Worm (Caenorhabditis elegans) whole organism, late embryonic: ENCODE data around the gene K02H11.4.

Source experiments
- C08G9.2 ChIP-seq: sonication (generic microtip); optimal IDR thresholded peaks from 2 replicates; lab custom pipeline; 2016; ENCODE audit warnings: mild to moderate bottlenecking, missing genetic modification characterization, moderate library complexity, missing compliant biosample characterization
- F13H6.1 ChIP-seq: sonication (generic microtip); optimal IDR thresholded peaks from 2 replicates; lab custom pipeline; 2016; ENCODE audit warnings: missing genetic modification characterization, missing compliant biosample characterization
- elt-2 ChIP-seq: sonication (generic microtip); optimal IDR thresholded peaks from 2 replicates; lab custom pipeline; 2016; ENCODE audit warnings: missing genetic modification reagents, missing genetic modification characterization, missing compliant biosample characterization
- elt-4 ChIP-seq: sonication (generic microtip); optimal IDR thresholded peaks from 2 replicates; lab custom pipeline; 2016; ENCODE audit warnings: missing genetic modification characterization, missing compliant biosample characterization
- nfya-1 ChIP-seq: sonication (generic microtip); optimal IDR thresholded peaks from 2 replicates; lab custom pipeline; 2017; ENCODE audit warnings: missing genetic modification characterization, mild to moderate bottlenecking, missing compliant biosample characterization, antibody characterized with exemption, moderate library complexity
- pax-1 ChIP-seq: fragments of 150-350 bp; optimal IDR thresholded peaks from 2 replicates; lab custom pipeline; 2014; ENCODE audit warnings: missing biosample characterization, missing genetic modification characterization
- pqm-1 ChIP-seq: sonication (generic microtip); optimal IDR thresholded peaks from 2 replicates; lab custom pipeline; 2016; ENCODE audit warnings: missing genetic modification characterization, missing compliant biosample characterization
- rnt-1 ChIP-seq: sonication (generic microtip); optimal IDR thresholded peaks from 2 replicates; lab custom pipeline; 2016; ENCODE audit warnings: missing genetic modification characterization, missing compliant biosample characterization
- tbx-2 ChIP-seq: sonication (generic microtip); optimal IDR thresholded peaks from 2 replicates; lab custom pipeline; 2016; ENCODE audit warnings: missing genetic modification characterization, missing compliant biosample characterization
- unc-55 ChIP-seq: sonication (generic microtip); optimal IDR thresholded peaks from 2 replicates; lab custom pipeline; 2017; ENCODE audit warnings: missing biosample characterization, missing genetic modification reagents, missing genetic modification characterization
- zip-5 ChIP-seq: sonication (generic microtip); optimal IDR thresholded peaks from 2 replicates; lab custom pipeline; 2016; ENCODE audit warnings: missing genetic modification characterization, missing compliant biosample characterization

- TF ChIP-seq tbx-2 (no peak), unc-55 (GFP tag; lab: Kevin White, UChicago) (no peak), elt-2 (tag; lab: Kevin White, UChicago) (no peak), C08G9.2 (tag; lab: Kevin White, UChicago) (no peak), rnt-1 (tag; lab: Kevin White, UChicago) (no peak), nfya-1 (tag; lab: Kevin White, UChicago) (no peak), elt-4 (tag; lab: Kevin White, UChicago) (no peak), F13H6.1 (tag; lab: Kevin White, UChicago) (no peak), zip-5 (no peak), pax-1 (no peak), pqm-1 (tag; lab: Kevin White, UChicago) (no peak)
Observed at ce11 chrV:1511537-1511936, 19.5 kb downstream of the K02H11.4 start, which contains the start of gene nhr-260.
